Worm (Caenorhabditis elegans): ENCODE results near the gene srlf-33.

DNA sequence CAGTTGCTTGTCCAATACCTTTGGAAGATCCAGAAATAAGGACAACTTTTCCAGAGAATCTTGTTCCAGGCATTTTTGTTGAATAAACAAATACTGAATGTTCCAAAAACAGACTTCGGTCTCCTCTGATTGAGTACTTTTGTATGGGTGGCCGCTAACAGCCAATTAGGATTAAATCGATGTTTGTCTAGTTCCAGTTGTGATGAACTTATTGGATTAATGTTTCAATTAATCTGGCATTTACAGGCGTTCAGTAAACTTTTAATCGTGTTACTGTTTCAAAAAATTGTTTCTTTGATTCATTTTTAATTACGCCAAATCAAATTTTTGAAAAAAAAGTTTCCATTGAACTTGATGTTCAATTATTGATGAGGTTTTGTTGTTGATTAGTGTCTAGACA is 17.1 kb upstream of the srlf-33 start, which contains the start of gene ZK829.1:
- TF ChIP-seq chd-7 (tag; optimal IDR thresholded peaks at IDR 0.05), result no peak
- TF ChIP-seq let-526 (GFP tag; IDR thresholded peaks at IDR 0.05), result no peak
